Comparison of ENCODE assay signal across 4 fruit fly cellular contexts in the genomic region with DNA sequence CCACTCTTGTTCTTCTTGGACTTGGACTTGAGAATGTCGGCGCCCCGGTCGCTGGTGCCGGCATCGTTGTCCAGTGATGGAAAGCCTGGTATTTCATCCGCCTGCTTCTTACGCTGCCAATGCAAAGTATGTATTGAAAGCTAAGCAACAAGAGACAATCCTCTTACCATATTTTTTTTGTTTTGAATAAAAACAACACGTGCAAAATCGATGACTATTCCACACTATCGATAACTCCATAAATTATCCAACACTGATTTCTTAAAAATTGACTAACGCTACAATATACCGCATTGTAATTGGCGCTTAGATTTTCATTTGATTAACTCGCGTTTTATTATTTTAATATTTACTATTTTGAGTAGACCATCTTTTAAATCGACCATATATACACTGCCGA.
TF ChIP-seq lines count a peak whose summit lies in the region.

Gene CG32344 (minus strand): TSS at position 235 of the 400 bp plus-strand sequence.

- no peak for TF ChIP-seq CTCF in whole organism, embryonic (GFP tag; optimal IDR thresholded peaks at IDR 0.05; lab: Kevin White, UChicago)

TF ChIP-seq in whole organism, adult, 20 proteins besides CTCF, POLR2A, EP300 and RAD21:
- no peak for TF ChIP-seq toe (GFP tag; optimal IDR thresholded peaks at IDR 0.05; lab: Kevin White, UChicago)
- TF ChIP-seq ovo (GFP tag; optimal IDR thresholded peaks at IDR 0.05; lab: Kevin White, UChicago), result no peak
- TF ChIP-seq CG1620 (GFP tag; optimal IDR thresholded peaks at IDR 0.05; lab: Kevin White, UChicago), result peak; percentile 17
- TF ChIP-seq CG7045 (GFP tag; optimal IDR thresholded peaks at IDR 0.05; lab: Kevin White, UChicago), result no peak
- no peak for TF ChIP-seq tj (GFP tag; optimal IDR thresholded peaks at IDR 0.05; lab: Kevin White, UChicago)
- TF ChIP-seq Clk (GFP tag; optimal IDR thresholded peaks at IDR 0.05; lab: Kevin White, UChicago), result no peak
- no peak for TF ChIP-seq CG33017 (tag; optimal IDR thresholded peaks at IDR 0.05; lab: Kevin White, UChicago)
- no peak for TF ChIP-seq cic (GFP tag; optimal IDR thresholded peaks at IDR 0.05; lab: Kevin White, UChicago)
- TF ChIP-seq Hr96 (GFP tag; optimal IDR thresholded peaks at IDR 0.05; lab: Kevin White, UChicago), result no peak
- TF ChIP-seq CG5204 (GFP tag; optimal IDR thresholded peaks at IDR 0.05; lab: Kevin White, UChicago), result no peak
- no peak for TF ChIP-seq cnc (optimal IDR thresholded peaks at IDR 0.05; lab: Kevin White, UChicago)
- peak; percentile 12 for TF ChIP-seq CG14711 (tag; optimal IDR thresholded peaks at IDR 0.05; lab: Kevin White, UChicago)
- peak; percentile 9 for TF ChIP-seq CG7101 (tag; optimal IDR thresholded peaks at IDR 0.05; lab: Kevin White, UChicago)
- no peak for TF ChIP-seq CG12768 (GFP tag; optimal IDR thresholded peaks at IDR 0.05; lab: Kevin White, UChicago)
- TF ChIP-seq kay (GFP tag; lab: Kevin White, UChicago; ENCODE audit: borderline replicate concordance), result no peak
- TF ChIP-seq bab1 (GFP tag; optimal IDR thresholded peaks at IDR 0.05; lab: Kevin White, UChicago), result peak; percentile 23
- peak; percentile 98 for TF ChIP-seq Mnt (GFP tag; optimal IDR thresholded peaks at IDR 0.05; lab: Kevin White, UChicago)
- TF ChIP-seq CG11617 (GFP tag; optimal IDR thresholded peaks at IDR 0.05; lab: Kevin White, UChicago), result no peak
- TF ChIP-seq pad (GFP tag; optimal IDR thresholded peaks at IDR 0.05; lab: Kevin White, UChicago), result peak; percentile 13
TF ChIP-seq in whole organism, adult: peak in this region for 6.

TF ChIP-seq in whole organism, embryonic, 481 proteins besides CTCF, POLR2A, EP300 and RAD21 (continues in another document):
- TF ChIP-seq CG14710 (tag; optimal IDR thresholded peaks at IDR 0.05; lab: Kevin White, UChicago) (peak; percentile 44), CG10654 (GFP tag; optimal IDR thresholded peaks at IDR 0.05; lab: Kevin White, UChicago) (no peak), tna (GFP tag; IDR thresholded peaks at IDR 0.05; lab: Robert Waterston, UW; ENCODE audit: partially characterized antibody) (0 out of 2 replicates have a peak, but pooled peaks have one; percentile 35), CG6791 (GFP tag; IDR thresholded peaks at IDR 0.05; lab: Robert Waterston, UW; ENCODE audit: partially characterized antibody) (peak; percentile 70), CG3847 (GFP tag; IDR thresholded peaks at IDR 0.05; lab: Robert Waterston, UW) (no peak), CG13287 (GFP tag; IDR thresholded peaks at IDR 0.05; lab: Robert Waterston, UW; ENCODE audit: partially characterized antibody) (peak; percentile 81), unc-4 (GFP tag; IDR thresholded peaks at IDR 0.05; lab: Robert Waterston, UW; ENCODE audit: partially characterized antibody) (peak; percentile 81), sens (GFP tag; lab: Kevin White, UChicago) (peak; percentile 57), CG12299 (tag; optimal IDR thresholded peaks at IDR 0.05; lab: Kevin White, UChicago) (no peak), Dp (GFP tag; optimal IDR thresholded peaks at IDR 0.05; lab: Kevin White, UChicago) (peak; percentile 90), ato (GFP tag; IDR thresholded peaks at IDR 0.05; lab: Robert Waterston, UW; ENCODE audit: partially characterized antibody) (peak; percentile 29; the same call in 1 of the 2 replicates), CG11085 (GFP tag; IDR thresholded peaks at IDR 0.05; lab: Robert Waterston, UW) (no peak), Max (GFP tag; optimal IDR thresholded peaks at IDR 0.05; lab: Kevin White, UChicago) (peak; percentile 93), CG2116 (GFP tag; optimal IDR thresholded peaks at IDR 0.05; lab: Kevin White, UChicago) (peak; percentile 51), BEAF-32 (GFP tag; optimal IDR thresholded peaks at IDR 0.05; lab: Kevin White, UChicago) (peak; percentile 82), D (optimal IDR thresholded peaks at IDR 0.05; lab: Kevin White, UChicago) (no peak), D (GFP tag; optimal IDR thresholded peaks at IDR 0.05; lab: Kevin White, UChicago) (no peak), Ets65A (GFP tag; lab: Kevin White, UChicago) (peak; percentile 56), hbn (GFP tag; IDR thresholded peaks at IDR 0.05; lab: Robert Waterston, UW; ENCODE audit: partially characterized antibody) (peak; percentile 74; the same call in 1 of the 2 replicates), CG16813 (GFP tag; IDR thresholded peaks at IDR 0.05; lab: Robert Waterston, UW; ENCODE audit: partially characterized antibody) (peak; percentile 66), Bteb2 (GFP tag; optimal IDR thresholded peaks at IDR 0.05; lab: Kevin White, UChicago) (no peak)

TF ChIP-seq in whole organism, prepupa, 60 proteins besides CTCF, POLR2A, EP300 and RAD21:
- TF ChIP-seq acj6 (GFP tag; optimal IDR thresholded peaks at IDR 0.05; lab: Kevin White, UChicago) (no peak), fd59A (GFP tag; optimal IDR thresholded peaks at IDR 0.05; lab: Kevin White, UChicago) (no peak), CG7368 (GFP tag; optimal IDR thresholded peaks at IDR 0.05; lab: Kevin White, UChicago) (no peak), CG6792 (GFP tag; optimal IDR thresholded peaks at IDR 0.05; lab: Kevin White, UChicago) (no peak), cyc (GFP tag; optimal IDR thresholded peaks at IDR 0.05; lab: Kevin White, UChicago) (no peak), CG11294 (GFP tag; IDR thresholded peaks at IDR 0.05; lab: Robert Waterston, UW) (no peak), Hr39 (GFP tag; optimal IDR thresholded peaks at IDR 0.05; lab: Kevin White, UChicago) (no peak), dsx (GFP tag; optimal IDR thresholded peaks at IDR 0.05; lab: Kevin White, UChicago; ENCODE audit: poor library complexity, severe bottlenecking) (no peak), Hr4 (GFP tag; optimal IDR thresholded peaks at IDR 0.05; lab: Kevin White, UChicago) (no peak), CG3032 (tag; optimal IDR thresholded peaks at IDR 0.05; lab: Kevin White, UChicago) (peak; percentile 7), Smox (GFP tag; optimal IDR thresholded peaks at IDR 0.05; lab: Kevin White, UChicago) (no peak), CG6276 (GFP tag; optimal IDR thresholded peaks at IDR 0.05; lab: Kevin White, UChicago) (no peak), Eip78C (GFP tag; lab: Kevin White, UChicago) (peak; percentile 60), esn (GFP tag; optimal IDR thresholded peaks at IDR 0.05; lab: Kevin White, UChicago) (no peak), Lpt (GFP tag; optimal IDR thresholded peaks at IDR 0.05; lab: Kevin White, UChicago) (no peak), CG11762 (GFP tag; optimal IDR thresholded peaks at IDR 0.05; lab: Kevin White, UChicago; ENCODE audit: insufficient read depth) (no peak)

TF ChIP-seq in whole organism, wandering third instar larva, 38 proteins besides CTCF, POLR2A, EP300 and RAD21:
- TF ChIP-seq usp (GFP tag; optimal IDR thresholded peaks at IDR 0.05; lab: Kevin White, UChicago) (no peak), lola (GFP tag; optimal IDR thresholded peaks at IDR 0.05; lab: Kevin White, UChicago) (no peak), Jra (GFP tag; optimal IDR thresholded peaks at IDR 0.05; lab: Kevin White, UChicago) (peak; percentile 25), Myc (optimal IDR thresholded peaks at IDR 0.05; lab: Kevin White, UChicago) (peak; percentile 63)
